Worm (Caenorhabditis elegans): ENCODE results near the gene fan-1.

fan-1 gene

DNA sequence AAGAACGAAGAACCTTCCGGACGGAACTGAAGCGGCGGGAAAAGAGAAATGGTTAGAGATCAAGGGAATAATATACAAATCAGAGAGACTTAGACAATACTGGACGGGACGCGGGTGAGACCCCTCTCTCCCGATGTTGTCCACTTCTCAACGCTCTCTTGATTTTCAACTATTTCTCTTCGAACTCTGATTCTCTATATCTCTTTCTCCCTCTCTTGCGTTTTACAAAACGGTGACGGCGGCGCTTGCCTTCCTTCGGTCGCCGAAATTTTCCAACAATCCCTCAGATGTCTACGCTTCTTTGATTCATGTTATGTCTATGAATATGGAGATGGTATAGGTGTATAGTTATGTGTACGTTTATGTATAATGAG is 28.2 kb downstream of the fan-1 start (continued):
- peak; percentile 43 for TF ChIP-seq nhr-43 (tag; optimal IDR thresholded peaks at IDR 0.05; ENCODE audit: poor library complexity, severe bottlenecking)
- TF ChIP-seq nhr-23 (tag; optimal IDR thresholded peaks at IDR 0.05), result peak; percentile 76
- TF ChIP-seq nhr-11 (tag; optimal IDR thresholded peaks at IDR 0.05), result no peak
- TF ChIP-seq tbx-2 (tag; optimal IDR thresholded peaks at IDR 0.05), result no peak
- TF ChIP-seq nhr-12 (tag; optimal IDR thresholded peaks at IDR 0.05), result no peak
- TF ChIP-seq elt-1 (tag; optimal IDR thresholded peaks at IDR 0.05), result no peak
- peak; percentile 11 for TF ChIP-seq lsy-12 (tag; optimal IDR thresholded peaks at IDR 0.05)
- TF ChIP-seq fkh-10 (GFP tag; optimal IDR thresholded peaks at IDR 0.05), result no peak
- TF ChIP-seq nhr-77 (tag; optimal IDR thresholded peaks at IDR 0.05), result no peak
- TF ChIP-seq mml-1 (tag; optimal IDR thresholded peaks at IDR 0.05), result no peak
- peak; percentile 53 for TF ChIP-seq elt-2 (tag; optimal IDR thresholded peaks at IDR 0.05)
- peak; percentile 50 for TF ChIP-seq pqm-1 (tag; optimal IDR thresholded peaks at IDR 0.05)
- TF ChIP-seq ZK546.5 (tag; optimal IDR thresholded peaks at IDR 0.05), result no peak

ce11 chrIV:6577914-6578313 is 29.4 kb downstream of the fan-1 start, which contains the start of gene C43G2.3:
C43G2.3 (plus strand) TSS chrIV:6578214.
- no peak for TF ChIP-seq egl-5 (tag; optimal IDR thresholded peaks at IDR 0.05)
- TF ChIP-seq nfya-1 (tag; optimal IDR thresholded peaks at IDR 0.05; ENCODE audit: insufficient read depth), result no peak
- TF ChIP-seq hmg-11 (tag; optimal IDR thresholded peaks at IDR 0.05), result no peak
- no peak for TF ChIP-seq nhr-76 (tag; optimal IDR thresholded peaks at IDR 0.05)
- TF ChIP-seq nhr-237 (tag; optimal IDR thresholded peaks at IDR 0.05), result no peak
- no peak for TF ChIP-seq unc-62 (GFP tag; optimal IDR thresholded peaks at IDR 0.05)
- no peak for TF ChIP-seq nhr-25 (tag; optimal IDR thresholded peaks at IDR 0.05)
- no peak for TF ChIP-seq ceh-9 (tag; optimal IDR thresholded peaks at IDR 0.05)
- TF ChIP-seq mml-1 (tag; optimal IDR thresholded peaks at IDR 0.05), result no peak
- TF ChIP-seq nhr-23 (tag; optimal IDR thresholded peaks at IDR 0.05), result no peak
- no peak for TF ChIP-seq eor-1 (tag; optimal IDR thresholded peaks at IDR 0.05)
- no peak for TF ChIP-seq nhr-12 (tag; optimal IDR thresholded peaks at IDR 0.05)

DNA sequence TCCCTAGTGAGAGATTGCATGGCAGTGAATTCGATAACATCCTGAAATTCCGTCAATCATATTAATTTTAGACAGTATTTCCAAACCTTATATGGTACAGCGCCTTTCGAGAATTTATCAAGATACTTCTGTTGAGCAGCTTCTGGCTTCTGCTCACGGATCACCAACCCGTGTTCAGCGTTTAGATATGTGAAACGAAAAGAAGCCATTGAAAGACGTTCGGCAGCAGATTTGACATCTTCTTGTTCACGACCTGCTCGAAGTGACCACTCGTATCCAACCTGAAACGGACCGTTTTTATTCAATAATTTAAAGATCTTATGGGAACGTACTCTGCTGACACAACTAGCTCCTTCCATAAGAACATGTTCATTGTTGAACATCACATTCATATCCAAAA is 33.2 kb downstream of the fan-1 start:
- TF ChIP-seq nhr-237 (tag; optimal IDR thresholded peaks at IDR 0.05), result no peak
- no peak for TF ChIP-seq mdl-1 (tag; optimal IDR thresholded peaks at IDR 0.05)
- no peak for TF ChIP-seq fos-1 (tag; optimal IDR thresholded peaks at IDR 0.05)
- no peak for TF ChIP-seq pqm-1 (tag; optimal IDR thresholded peaks at IDR 0.05)
- TF ChIP-seq nhr-28 (tag; optimal IDR thresholded peaks at IDR 0.05), result no peak
- TF ChIP-seq ceh-16 (tag; optimal IDR thresholded peaks at IDR 0.05), result no peak
- TF ChIP-seq eor-1 (tag; optimal IDR thresholded peaks at IDR 0.05), result no peak
- TF ChIP-seq nhr-77 (tag; optimal IDR thresholded peaks at IDR 0.05), result no peak
- TF ChIP-seq fkh-10 (GFP tag; optimal IDR thresholded peaks at IDR 0.05), result no peak
- no peak for TF ChIP-seq unc-39 (tag; optimal IDR thresholded peaks at IDR 0.05)
- no peak for TF ChIP-seq ceh-82 (tag; optimal IDR thresholded peaks at IDR 0.05)
- no peak for TF ChIP-seq nhr-25 (tag; optimal IDR thresholded peaks at IDR 0.05)
- TF ChIP-seq skn-1 (tag; optimal IDR thresholded peaks at IDR 0.05), result no peak
- TF ChIP-seq R02D3.7 (tag; optimal IDR thresholded peaks at IDR 0.05), result no peak

- TF ChIP-seq pha-4 (tag; optimal IDR thresholded peaks at IDR 0.05) (no peak), skn-1 (tag; optimal IDR thresholded peaks at IDR 0.05) (no peak), egl-5 (tag; optimal IDR thresholded peaks at IDR 0.05) (no peak), lin-39 (tag; optimal IDR thresholded peaks at IDR 0.05) (no peak), ceh-9 (tag; optimal IDR thresholded peaks at IDR 0.05) (no peak), nhr-77 (tag; optimal IDR thresholded peaks at IDR 0.05) (no peak), lin-15B (tag; optimal IDR thresholded peaks at IDR 0.05) (no peak), nhr-23 (tag; optimal IDR thresholded peaks at IDR 0.05) (no peak), fkh-2 (tag; optimal IDR thresholded peaks at IDR 0.05) (no peak), ceh-16 (tag; optimal IDR thresholded peaks at IDR 0.05) (no peak), zag-1 (tag; optimal IDR thresholded peaks at IDR 0.05) (no peak), hmg-11 (tag; optimal IDR thresholded peaks at IDR 0.05) (no peak), mml-1 (tag; optimal IDR thresholded peaks at IDR 0.05) (no peak), elt-2 (tag; optimal IDR thresholded peaks at IDR 0.05) (no peak)
Measured at ce11 chrIV:6582604-6583003, 34.1 kb downstream of the fan-1 start, which contains the start of gene odr-8. odr-8 (minus strand) TSS chrIV:6582704.

DNA sequence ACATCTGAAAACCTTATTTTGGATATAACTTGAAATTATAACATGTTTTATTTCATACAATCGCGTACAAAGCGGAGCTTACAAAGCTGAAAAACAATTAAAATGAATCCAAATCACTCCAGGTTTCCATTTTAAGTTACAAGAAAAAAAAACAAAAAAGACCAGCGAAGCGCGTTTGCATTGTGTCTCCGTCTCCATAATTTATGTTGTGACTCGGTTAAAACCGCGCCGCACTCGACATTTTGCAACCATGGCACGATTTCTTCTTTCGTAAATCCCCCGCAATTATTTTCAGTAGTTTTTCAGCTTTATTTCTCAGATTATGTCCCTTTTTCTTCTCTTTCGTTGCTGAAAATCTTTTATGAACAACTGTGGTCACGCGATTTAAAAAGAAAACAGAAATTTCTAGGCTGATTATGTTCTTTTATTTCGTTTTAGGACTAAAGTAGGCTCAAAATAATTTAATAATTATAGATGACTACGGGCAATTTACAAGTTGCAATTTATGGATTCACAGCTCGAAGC is 37.0 kb downstream of the fan-1 start, which contains the start of the genes F38A5.2 and dnj-11:
Gene F38A5.2, minus strand, starts transcription at position 4 of the 525 bp plus-strand sequence.
Gene dnj-11, plus strand, starts transcription at position 475 of the 525 bp plus-strand sequence.
- no peak for TF ChIP-seq ztf-11 (tag; optimal IDR thresholded peaks at IDR 0.05)
- peak; percentile 64 for TF ChIP-seq lin-39 (tag; optimal IDR thresholded peaks at IDR 0.05)
- TF ChIP-seq ztf-4 (tag; optimal IDR thresholded peaks at IDR 0.05), result no peak
- TF ChIP-seq mml-1 (tag; optimal IDR thresholded peaks at IDR 0.05), result no peak
- no peak for TF ChIP-seq nhr-77 (tag; optimal IDR thresholded peaks at IDR 0.05)
- TF ChIP-seq tbx-2 (tag; optimal IDR thresholded peaks at IDR 0.05), result no peak
- TF ChIP-seq snpc-4 (tag; optimal IDR thresholded peaks at IDR 0.05), result peak; percentile 82
- TF ChIP-seq fos-1 (tag; optimal IDR thresholded peaks at IDR 0.05), result no peak
- no peak for TF ChIP-seq eor-1 (tag; optimal IDR thresholded peaks at IDR 0.05)
- no peak for TF ChIP-seq ceh-82 (tag; optimal IDR thresholded peaks at IDR 0.05)
- TF ChIP-seq hmg-11 (tag; optimal IDR thresholded peaks at IDR 0.05), result peak; percentile 76
- no peak for TF ChIP-seq nhr-28 (tag; optimal IDR thresholded peaks at IDR 0.05)
- no peak for TF ChIP-seq unc-39 (tag; optimal IDR thresholded peaks at IDR 0.05)
- no peak for TF ChIP-seq fkh-2 (tag; optimal IDR thresholded peaks at IDR 0.05)
- TF ChIP-seq unc-62 (GFP tag; optimal IDR thresholded peaks at IDR 0.05), result no peak
- peak; percentile 28 for TF ChIP-seq elt-2 (tag; optimal IDR thresholded peaks at IDR 0.05)
- peak; percentile 86 for TF ChIP-seq nfya-1 (tag; optimal IDR thresholded peaks at IDR 0.05; ENCODE audit: insufficient read depth)
- peak; percentile 85 for TF ChIP-seq nhr-23 (tag; optimal IDR thresholded peaks at IDR 0.05)
- peak; percentile 34 for TF ChIP-seq jun-1 (tag; optimal IDR thresholded peaks at IDR 0.05)
- no peak for TF ChIP-seq elt-3 (tag; optimal IDR thresholded peaks at IDR 0.05)
- TF ChIP-seq fkh-10 (GFP tag; optimal IDR thresholded peaks at IDR 0.05), result peak; percentile 44
- peak; percentile 62 for TF ChIP-seq pqm-1 (tag; optimal IDR thresholded peaks at IDR 0.05)
- TF ChIP-seq pha-4 (tag; optimal IDR thresholded peaks at IDR 0.05), result peak; percentile 97
- TF ChIP-seq nhr-12 (tag; optimal IDR thresholded peaks at IDR 0.05), result no peak
- no peak for TF ChIP-seq zag-1 (tag; optimal IDR thresholded peaks at IDR 0.05)
- peak; percentile 83 for TF ChIP-seq skn-1 (tag; optimal IDR thresholded peaks at IDR 0.05)
- TF ChIP-seq egl-5 (tag; optimal IDR thresholded peaks at IDR 0.05), result peak; percentile 71
- peak; percentile 68 for TF ChIP-seq R02D3.7 (tag; optimal IDR thresholded peaks at IDR 0.05)
